Worm (Caenorhabditis elegans): Measurements from ENCODE around the gene git-1.

git-1 gene

ce11 chrX:10520185-10520584, 4.5 kb upstream of the git-1 start:
- no peak for TF ChIP-seq med-1 (GFP tag; optimal IDR thresholded peaks at IDR 0.05; ENCODE audit: insufficient read depth)
- no peak for TF ChIP-seq tab-1 (GFP tag; IDR thresholded peaks at IDR 0.05)

- TF ChIP-seq flt-1 (GFP tag; IDR thresholded peaks at IDR 0.05): no peak
Measured at ce11 chrX:10521313-10521712, 3.4 kb upstream of the git-1 start, which contains the start of gene F14F3.4. Gene F14F3.4, minus strand, starts transcription at chrX:10521413.

DNA sequence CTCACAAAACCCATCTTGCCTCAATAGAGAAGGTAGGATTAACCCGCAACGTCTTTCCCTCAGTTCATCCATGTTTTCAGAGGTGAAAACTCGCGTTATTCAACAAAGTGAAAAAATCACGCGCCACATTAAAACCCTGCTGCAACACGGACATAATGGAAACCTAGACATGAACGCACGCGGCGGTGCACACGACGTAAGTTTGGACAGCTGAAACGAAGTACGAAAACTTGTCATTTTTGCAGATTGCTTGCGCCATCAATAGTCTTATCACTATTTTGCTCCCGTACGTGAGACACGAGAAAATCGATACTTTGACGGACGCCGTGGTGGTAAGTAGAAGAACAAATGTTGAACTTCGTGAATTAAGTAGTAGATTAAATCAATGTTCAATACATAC, 2.7 kb downstream of the git-1 start:
- TF ChIP-seq ztf-29 (GFP tag; IDR thresholded peaks at IDR 0.05) (no peak), flt-1 (GFP tag; IDR thresholded peaks at IDR 0.05) (no peak), ref-1 (GFP tag; conservative IDR thresholded peaks at IDR 0.05) (no peak), ztf-23 (GFP tag; IDR thresholded peaks at IDR 0.05) (no peak), tab-1 (GFP tag; IDR thresholded peaks at IDR 0.05) (no peak), klf-2 (GFP tag; conservative IDR thresholded peaks at IDR 0.05) (no peak), med-1 (GFP tag; optimal IDR thresholded peaks at IDR 0.05; ENCODE audit: insufficient read depth) (no peak), cog-1 (tag; optimal IDR thresholded peaks at IDR 0.05) (no peak), T22C8.4 (GFP tag; IDR thresholded peaks at IDR 0.05) (no peak)

ce11 chrX:10528993-10529392, 4.3 kb downstream of the git-1 start, which contains the start of the genes F14F3.5 and slcf-1:
Gene F14F3.5, minus strand, starts transcription at chrX:10529226.
Gene slcf-1, plus strand, starts transcription at chrX:10529294.
- TF ChIP-seq tab-1 (GFP tag; IDR thresholded peaks at IDR 0.05): no peak
- no peak for TF ChIP-seq cog-1 (tag; optimal IDR thresholded peaks at IDR 0.05)
- TF ChIP-seq ztf-23 (GFP tag; IDR thresholded peaks at IDR 0.05): no peak
- no peak for TF ChIP-seq ref-1 (GFP tag; conservative IDR thresholded peaks at IDR 0.05)
- no peak for TF ChIP-seq med-1 (GFP tag; optimal IDR thresholded peaks at IDR 0.05; ENCODE audit: insufficient read depth)
- TF ChIP-seq T22C8.4 (GFP tag; IDR thresholded peaks at IDR 0.05): no peak
- TF ChIP-seq flt-1 (GFP tag; IDR thresholded peaks at IDR 0.05): no peak
- no peak for TF ChIP-seq klf-2 (GFP tag; conservative IDR thresholded peaks at IDR 0.05)
- no peak for TF ChIP-seq ztf-29 (GFP tag; IDR thresholded peaks at IDR 0.05)

DNA sequence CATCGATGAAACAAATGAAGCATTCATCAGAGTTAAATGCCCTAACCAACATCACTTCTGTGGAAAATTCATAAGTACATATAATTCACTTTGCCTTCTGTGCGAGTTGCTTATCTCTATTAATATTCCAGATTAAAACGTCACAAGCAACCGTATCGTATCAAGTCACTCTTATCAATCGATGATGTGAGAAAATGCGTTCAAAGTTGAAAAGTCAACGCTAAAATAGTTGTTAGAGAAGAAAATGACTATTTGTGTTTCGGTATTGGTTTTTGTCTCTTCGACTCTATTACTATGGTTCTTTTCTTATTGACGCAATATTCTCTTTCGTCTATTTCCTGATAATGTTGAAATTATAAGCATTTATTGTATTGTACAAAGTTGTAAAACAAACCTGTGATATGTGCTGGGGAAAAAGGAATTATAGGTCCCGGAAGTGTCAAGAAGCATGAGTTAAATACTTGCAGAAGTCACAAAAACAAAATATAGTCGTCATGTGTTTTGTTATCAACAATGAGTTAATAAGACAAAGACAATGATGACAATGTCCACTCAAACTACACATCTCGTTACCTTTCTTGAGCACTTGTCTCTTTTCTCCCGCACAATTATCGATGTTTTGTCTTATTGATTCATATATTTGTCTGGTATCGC, 7.6 kb downstream of the git-1 start:
- no peak for TF ChIP-seq flt-1 (GFP tag; IDR thresholded peaks at IDR 0.05)
- no peak for TF ChIP-seq tab-1 (GFP tag; IDR thresholded peaks at IDR 0.05)
- TF ChIP-seq ref-1 (GFP tag; conservative IDR thresholded peaks at IDR 0.05): no peak
- TF ChIP-seq ztf-29 (GFP tag; IDR thresholded peaks at IDR 0.05): no peak
- TF ChIP-seq cog-1 (tag; optimal IDR thresholded peaks at IDR 0.05): no peak
- no peak for TF ChIP-seq klf-2 (GFP tag; conservative IDR thresholded peaks at IDR 0.05)
- no peak for TF ChIP-seq T22C8.4 (GFP tag; IDR thresholded peaks at IDR 0.05)
- TF ChIP-seq ztf-23 (GFP tag; IDR thresholded peaks at IDR 0.05): no peak
- no peak for TF ChIP-seq med-1 (GFP tag; optimal IDR thresholded peaks at IDR 0.05; ENCODE audit: insufficient read depth)

ce11 chrX:10533447-10533846, 8.7 kb downstream of the git-1 start, which contains the start of gene glo-3:
Gene glo-3, plus strand, starts transcription at chrX:10533699.
- TF ChIP-seq klf-2 (GFP tag; conservative IDR thresholded peaks at IDR 0.05): no peak
- no peak for TF ChIP-seq tab-1 (GFP tag; IDR thresholded peaks at IDR 0.05)
- TF ChIP-seq ztf-29 (GFP tag; IDR thresholded peaks at IDR 0.05): no peak
- no peak for TF ChIP-seq ztf-23 (GFP tag; IDR thresholded peaks at IDR 0.05)

ce11 chrX:10534625-10535244, 10.0 kb downstream of the git-1 start:
- TF ChIP-seq klf-2 (GFP tag; conservative IDR thresholded peaks at IDR 0.05): no peak
- no peak for TF ChIP-seq flt-1 (GFP tag; IDR thresholded peaks at IDR 0.05)

DNA sequence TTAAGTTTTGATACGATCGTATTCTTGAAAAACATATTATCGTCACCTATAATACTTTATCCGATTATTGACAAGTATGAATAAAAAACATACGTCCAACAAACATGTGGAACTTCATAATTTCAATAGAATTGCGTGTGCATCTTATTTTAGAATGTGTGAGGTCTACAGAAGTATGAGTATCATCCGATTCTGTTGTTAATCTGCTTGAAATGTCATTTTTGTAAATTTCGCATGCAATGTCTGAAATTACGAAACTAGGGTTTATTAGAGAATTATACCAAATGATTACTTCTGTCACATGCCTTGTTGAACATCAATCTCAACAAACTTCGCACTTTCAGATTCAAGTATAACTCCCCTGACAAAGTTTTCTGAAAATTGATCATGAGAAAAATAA, 17.1 kb downstream of the git-1 start:
- TF ChIP-seq cog-1 (tag; optimal IDR thresholded peaks at IDR 0.05): no peak
- TF ChIP-seq flt-1 (GFP tag; IDR thresholded peaks at IDR 0.05): no peak
- TF ChIP-seq ref-1 (GFP tag; conservative IDR thresholded peaks at IDR 0.05): no peak
- TF ChIP-seq med-1 (GFP tag; optimal IDR thresholded peaks at IDR 0.05; ENCODE audit: insufficient read depth): no peak
- TF ChIP-seq tab-1 (GFP tag; IDR thresholded peaks at IDR 0.05): no peak
- TF ChIP-seq ztf-23 (GFP tag; IDR thresholded peaks at IDR 0.05): no peak
- no peak for TF ChIP-seq T22C8.4 (GFP tag; IDR thresholded peaks at IDR 0.05)

ce11 chrX:10542313-10543048, 17.8 kb downstream of the git-1 start, which contains the start of the genes F59F5.3 and F59F5.4:
Gene F59F5.3, minus strand, starts transcription at chrX:10542413.
Gene F59F5.4, plus strand, starts transcription at chrX:10542998.
- no peak for TF ChIP-seq T22C8.4 (GFP tag; IDR thresholded peaks at IDR 0.05)
- no peak for TF ChIP-seq ztf-29 (GFP tag; IDR thresholded peaks at IDR 0.05)
- no peak for TF ChIP-seq tab-1 (GFP tag; IDR thresholded peaks at IDR 0.05)
- no peak for TF ChIP-seq klf-2 (GFP tag; conservative IDR thresholded peaks at IDR 0.05)
- TF ChIP-seq ztf-23 (GFP tag; IDR thresholded peaks at IDR 0.05): no peak
- no peak for TF ChIP-seq flt-1 (GFP tag; IDR thresholded peaks at IDR 0.05)
- no peak for TF ChIP-seq ref-1 (GFP tag; conservative IDR thresholded peaks at IDR 0.05)
- no peak for TF ChIP-seq med-1 (GFP tag; optimal IDR thresholded peaks at IDR 0.05; ENCODE audit: insufficient read depth)
- TF ChIP-seq cog-1 (tag; optimal IDR thresholded peaks at IDR 0.05): no peak

- no peak for TF ChIP-seq T22C8.4 (GFP tag; IDR thresholded peaks at IDR 0.05)
- no peak for TF ChIP-seq ref-1 (GFP tag; conservative IDR thresholded peaks at IDR 0.05)
- TF ChIP-seq med-1 (GFP tag; optimal IDR thresholded peaks at IDR 0.05; ENCODE audit: insufficient read depth): no peak
- no peak for TF ChIP-seq flt-1 (GFP tag; IDR thresholded peaks at IDR 0.05)
- TF ChIP-seq tab-1 (GFP tag; IDR thresholded peaks at IDR 0.05): no peak
- TF ChIP-seq cog-1 (tag; optimal IDR thresholded peaks at IDR 0.05): no peak
- TF ChIP-seq ztf-29 (GFP tag; IDR thresholded peaks at IDR 0.05): no peak
- no peak for TF ChIP-seq ztf-23 (GFP tag; IDR thresholded peaks at IDR 0.05)
- TF ChIP-seq klf-2 (GFP tag; conservative IDR thresholded peaks at IDR 0.05): no peak
Measured at ce11 chrX:10545716-10546115, 21.0 kb downstream of the git-1 start, which contains the start of gene F59F5.5. Gene F59F5.5, plus strand, starts transcription at chrX:10546016.

All from whole organism, midembryonic.